Fruit fly (Drosophila melanogaster) whole organism, pupa: ENCODE data around the gene euc.

Source experiments
- CG10348 ChIP-seq: fragments of 200-800 bp; sonication (Bioruptor generic); IDR thresholded peaks from 2 replicates; pipeline ENCODE4 v1.3.6; 2022; ENCODE audit warnings: missing biosample characterization, missing genetic modification characterization
- CG12605 ChIP-seq: fragments of 200-800 bp; sonication (Bioruptor generic); IDR thresholded peaks from 2 replicates; pipeline ENCODE4 v1.3.6; 2022; ENCODE audit warnings: missing biosample characterization, missing genetic modification characterization
- CG17806 ChIP-seq: fragments of 200-800 bp; sonication (Bioruptor generic); optimal IDR thresholded peaks from 2 replicates; lab custom pipeline; 2018; ENCODE audit warnings: missing biosample characterization, mild to moderate bottlenecking, missing genetic modification characterization, moderate library complexity
- CG9948 ChIP-seq: fragments of 200-800 bp; sonication (Bioruptor generic); optimal IDR thresholded peaks from 2 replicates; lab custom pipeline; 2018; ENCODE audit warnings: missing biosample characterization, mild to moderate bottlenecking, missing genetic modification characterization, moderate library complexity
- D1 ChIP-seq: fragments of 200-800 bp; sonication (Bioruptor generic); optimal IDR thresholded peaks from 2 replicates; lab custom pipeline; 2018; ENCODE audit warnings: missing biosample characterization, mild to moderate bottlenecking, missing genetic modification characterization, moderate library complexity
- EcR ChIP-seq: fragments of 200-800 bp; sonication (Bioruptor generic); optimal IDR thresholded peaks from 3 replicates; lab custom pipeline; 2019; ENCODE audit warnings: missing biosample characterization, missing genetic modification characterization, mild to moderate bottlenecking, moderate library complexity, missing genetic modification reagents
- rn ChIP-seq: fragments of 200-800 bp; sonication (Bioruptor generic); IDR thresholded peaks from 2 replicates; pipeline ENCODE4 v1.3.6; 2022; ENCODE audit warnings: missing biosample characterization, missing genetic modification characterization

DNA sequence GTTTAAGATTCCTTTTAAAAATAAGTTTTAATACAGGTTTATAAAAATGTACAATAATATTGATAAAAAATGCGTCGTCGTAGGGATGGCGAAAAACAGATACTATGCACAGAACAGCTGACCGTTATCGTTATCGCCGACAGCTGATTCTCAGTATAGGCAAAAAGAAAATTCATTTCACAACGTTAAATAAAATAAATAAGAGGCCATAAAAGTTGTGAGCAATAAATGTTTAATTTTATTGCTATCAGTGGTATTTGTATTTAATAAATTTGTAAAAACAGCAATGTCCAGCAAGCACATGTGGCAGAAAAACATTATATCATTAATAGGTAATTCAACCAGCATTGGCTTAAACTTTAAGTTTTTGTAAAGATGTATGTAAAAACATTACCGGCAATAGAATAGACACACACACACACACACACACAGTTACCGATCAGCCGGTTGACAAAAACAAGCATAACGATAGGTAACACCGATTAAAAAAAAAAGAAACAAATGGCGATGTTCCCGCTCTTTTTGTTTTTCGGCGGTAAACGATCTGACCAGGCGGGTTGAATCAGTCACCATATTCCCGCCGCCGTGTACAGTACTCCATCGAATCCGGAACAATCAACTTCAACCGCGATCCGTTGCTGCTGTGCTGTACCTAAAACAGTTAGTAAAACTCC is 2.4 kb upstream of the euc start, which contains the start of the genes dnk and Smu1:
- TF ChIP-seq CG9948 (tag; lab: Kevin White, UChicago), result no peak
- no peak for TF ChIP-seq EcR
- no peak for TF ChIP-seq rn
- peak; percentile 59 for TF ChIP-seq CG12605 (GFP tag; lab: Robert Waterston, UW)
- no peak for TF ChIP-seq CG17806 (tag; lab: Kevin White, UChicago)
- TF ChIP-seq CG10348 (GFP tag; lab: Robert Waterston, UW), result no peak
- no peak for TF ChIP-seq D1 (tag; lab: Kevin White, UChicago)
